Worm (Caenorhabditis elegans) whole organism, L1 larva: Measurements from ENCODE around the gene eral-1.

Experiments used
- C04F5.9 ChIP-seq: sonication (generic microtip); optimal IDR thresholded peaks from 2 replicates; lab custom pipeline; 2016; ENCODE audit warnings: missing genetic modification characterization, missing compliant biosample characterization
- F16B12.6 ChIP-seq: fragments of 150-350 bp; optimal IDR thresholded peaks from 2 replicates; lab custom pipeline; 2014; ENCODE audit warnings: missing biosample characterization, missing genetic modification characterization
- alr-1 ChIP-seq: fragments of 200-800 bp; sonication (Bioruptor generic); optimal IDR thresholded peaks from 2 replicates; lab custom pipeline; 2018; ENCODE audit warnings: borderline replicate concordance, mild to moderate bottlenecking, missing genetic modification characterization, missing compliant biosample characterization
- ama-1 ChIP-seq: fragments of 150-350 bp; optimal IDR thresholded peaks from 2 replicates; lab custom pipeline; 2014
- blmp-1 ChIP-seq: fragments of 150-350 bp; optimal IDR thresholded peaks from 2 replicates; lab custom pipeline; 2014; ENCODE audit warnings: missing biosample characterization, missing genetic modification characterization
- ceh-63 ChIP-seq: fragments of 200-800 bp; sonication (Bioruptor generic); optimal IDR thresholded peaks from 2 replicates; lab custom pipeline; 2018; ENCODE audit warnings: mild to moderate bottlenecking, missing genetic modification characterization, missing compliant biosample characterization
- ceh-82 ChIP-seq, 3 experiments: fragments of 150-350 bp in 1 of 3; sonication (generic microtip) in 2 of 3; optimal IDR thresholded peaks; 2 replicates each; lab custom pipeline; 2014 to 2017; ENCODE audit warnings: missing biosample characterization in 3 of 3, missing genetic modification characterization in 3 of 3
- ceh-88 ChIP-seq: fragments of 200-800 bp; sonication (Bioruptor generic); IDR thresholded peaks from 2 replicates; pipeline ENCODE4 v1.3.6; 2022; ENCODE audit warnings: missing genetic modification characterization, missing compliant biosample characterization
- ceh-90 ChIP-seq: sonication (generic microtip); optimal IDR thresholded peaks from 2 replicates; lab custom pipeline; 2016; ENCODE audit warnings: missing genetic modification characterization, missing compliant biosample characterization
- ces-1 ChIP-seq: fragments of 150-350 bp; optimal IDR thresholded peaks from 2 replicates; lab custom pipeline; 2014; ENCODE audit warnings: missing biosample characterization, missing genetic modification reagents, missing genetic modification characterization
- dpl-1 ChIP-seq, 3 experiments: fragments of 150-350 bp in 2 of 3; sonication (generic microtip) in 1 of 3; optimal IDR thresholded peaks; 2 replicates each; lab custom pipeline; 2014 to 2017; ENCODE audit warnings: missing biosample characterization in 3 of 3, missing genetic modification characterization in 3 of 3, missing genetic modification reagents in 3 of 3
- dsc-1 ChIP-seq: sonication (generic microtip); optimal IDR thresholded peaks from 2 replicates; lab custom pipeline; 2016; ENCODE audit warnings: mild to moderate bottlenecking, missing genetic modification characterization, missing compliant biosample characterization
- efl-1 ChIP-seq, 4 experiments: fragments of 150-350 bp; optimal IDR thresholded peaks in 3 of 4; peaks in 1 of 4; 1 replicate in 1 of 4; 2 replicates in 3 of 4; lab custom pipeline; 2014; ENCODE audit warnings: missing biosample characterization in 2 of 4, missing genetic modification characterization in 2 of 4, missing genetic modification reagents in 2 of 4
- fkh-10 ChIP-seq: sonication (generic microtip); optimal IDR thresholded peaks from 2 replicates; lab custom pipeline; 2017; ENCODE audit warnings: missing biosample characterization, missing genetic modification reagents, missing genetic modification characterization
- fkh-8 ChIP-seq: sonication (generic microtip); optimal IDR thresholded peaks from 2 replicates; lab custom pipeline; 2016; ENCODE audit warnings: mild to moderate bottlenecking, missing genetic modification characterization, missing compliant biosample characterization
- grh-1 ChIP-seq: fragments of 200-800 bp; sonication (Bioruptor generic); IDR thresholded peaks from 2 replicates; pipeline ENCODE4 v1.3.6; 2022; ENCODE audit warnings: missing genetic modification reagents, missing genetic modification characterization, missing compliant biosample characterization
- hlh-17 ChIP-seq: fragments of 200-800 bp; sonication (Bioruptor generic); optimal IDR thresholded peaks from 2 replicates; lab custom pipeline; 2018; ENCODE audit warnings: missing genetic modification characterization, mild to moderate bottlenecking, missing compliant biosample characterization, moderate library complexity, borderline replicate concordance
- hlh-4 ChIP-seq: sonication (generic microtip); optimal IDR thresholded peaks from 2 replicates; lab custom pipeline; 2016; ENCODE audit warnings: mild to moderate bottlenecking, missing genetic modification characterization, missing compliant biosample characterization
- hpl-2 ChIP-seq: fragments of 150-350 bp; optimal IDR thresholded peaks from 2 replicates; lab custom pipeline; 2014; ENCODE audit warnings: missing biosample characterization, missing genetic modification reagents, missing genetic modification characterization
- irx-1 ChIP-seq: sonication (generic microtip); optimal IDR thresholded peaks from 2 replicates; lab custom pipeline; 2016; ENCODE audit warnings: missing genetic modification characterization, missing compliant biosample characterization
- isw-1 ChIP-seq: fragments of 200-800 bp; sonication (Bioruptor generic); IDR thresholded peaks from 2 replicates; pipeline ENCODE4 v1.3.6; 2022; ENCODE audit warnings: missing genetic modification characterization, missing compliant biosample characterization
- lin-13 ChIP-seq: fragments of 150-350 bp; optimal IDR thresholded peaks from 2 replicates; lab custom pipeline; 2014; ENCODE audit warnings: missing biosample characterization, missing genetic modification reagents, missing genetic modification characterization
- lin-15B ChIP-seq: fragments of 150-350 bp; sonication (generic microtip); optimal IDR thresholded peaks from 3 replicates; lab custom pipeline; 2014; ENCODE audit warnings: missing biosample characterization, missing genetic modification characterization
- lin-39 ChIP-seq: fragments of 150-350 bp; optimal IDR thresholded peaks from 2 replicates; lab custom pipeline; 2014; ENCODE audit warnings: missing biosample characterization, missing genetic modification reagents, missing genetic modification characterization
- lir-3 ChIP-seq: sonication (generic microtip); optimal IDR thresholded peaks from 2 replicates; lab custom pipeline; 2016; ENCODE audit warnings: mild to moderate bottlenecking, missing genetic modification characterization, moderate library complexity, missing compliant biosample characterization; ENCODE audit not compliant: poor library complexity
- mab-9 ChIP-seq: fragments of 200-800 bp; sonication (Bioruptor generic); IDR thresholded peaks from 2 replicates; pipeline ENCODE4 v1.3.6; 2022; ENCODE audit warnings: missing genetic modification reagents, missing genetic modification characterization, missing compliant biosample characterization
- mdl-1 ChIP-seq, 2 experiments: fragments of 150-350 bp; optimal IDR thresholded peaks; 2 replicates each; lab custom pipeline; 2014 to 2017; ENCODE audit warnings: missing biosample characterization in 2 of 2, missing genetic modification characterization in 2 of 2, inconsistent platforms in 1 of 2
- mef-2 ChIP-seq: fragments of 150-350 bp; optimal IDR thresholded peaks from 2 replicates; lab custom pipeline; 2014; ENCODE audit warnings: missing biosample characterization, missing genetic modification characterization
- mep-1 ChIP-seq: fragments of 150-350 bp; optimal IDR thresholded peaks from 2 replicates; lab custom pipeline; 2014; ENCODE audit warnings: missing biosample characterization, missing genetic modification characterization
- nhr-11 ChIP-seq: fragments of 150-350 bp; optimal IDR thresholded peaks from 2 replicates; lab custom pipeline; 2014; ENCODE audit warnings: missing biosample characterization, missing genetic modification characterization
- nhr-12 ChIP-seq: sonication (generic microtip); optimal IDR thresholded peaks from 2 replicates; lab custom pipeline; 2017; ENCODE audit warnings: missing biosample characterization, missing genetic modification characterization
- nhr-20 ChIP-seq: sonication (generic microtip); optimal IDR thresholded peaks from 2 replicates; lab custom pipeline; 2016; ENCODE audit warnings: mild to moderate bottlenecking, missing genetic modification characterization, missing compliant biosample characterization
- nhr-47 ChIP-seq: sonication (generic microtip); optimal IDR thresholded peaks from 2 replicates; lab custom pipeline; 2016; ENCODE audit warnings: mild to moderate bottlenecking, missing genetic modification characterization, moderate library complexity, missing compliant biosample characterization
- nhr-71 ChIP-seq: sonication (generic microtip); optimal IDR thresholded peaks from 2 replicates; lab custom pipeline; 2016; ENCODE audit warnings: mild to moderate bottlenecking, missing genetic modification characterization, moderate library complexity, missing compliant biosample characterization
- nhr-77 ChIP-seq: fragments of 150-350 bp; optimal IDR thresholded peaks from 2 replicates; lab custom pipeline; 2014; ENCODE audit warnings: missing biosample characterization, missing genetic modification characterization
- nhr-85 ChIP-seq: sonication (generic microtip); peaks from one replicate; lab custom pipeline; 2016; ENCODE audit warnings: missing genetic modification characterization, inconsistent platforms, missing compliant biosample characterization
- nhr-90 ChIP-seq: sonication (generic microtip); optimal IDR thresholded peaks from 2 replicates; lab custom pipeline; 2016; ENCODE audit warnings: mild to moderate bottlenecking, missing genetic modification characterization, missing compliant biosample characterization; ENCODE audit not compliant: poor library complexity
- pag-3 ChIP-seq: sonication (generic microtip); optimal IDR thresholded peaks from 2 replicates; lab custom pipeline; 2017; ENCODE audit warnings: missing genetic modification characterization, mild to moderate bottlenecking, missing compliant biosample characterization, antibody characterized with exemption, borderline replicate concordance; ENCODE audit not compliant: insufficient read depth
- rnt-1 ChIP-seq: sonication (generic microtip); optimal IDR thresholded peaks from 2 replicates; lab custom pipeline; 2016; ENCODE audit warnings: mild to moderate bottlenecking, missing genetic modification characterization, moderate library complexity, missing compliant biosample characterization
- snpc-4 ChIP-seq: fragments of 150-350 bp; optimal IDR thresholded peaks from 2 replicates; lab custom pipeline; 2014; ENCODE audit warnings: missing biosample characterization, missing genetic modification characterization
- snu-23 ChIP-seq: sonication (generic microtip); optimal IDR thresholded peaks from 2 replicates; lab custom pipeline; 2016; ENCODE audit warnings: missing genetic modification characterization, missing compliant biosample characterization
- sup-37 ChIP-seq: fragments of 200-800 bp; sonication (Bioruptor generic); optimal IDR thresholded peaks from 2 replicates; lab custom pipeline; 2018; ENCODE audit warnings: mild to moderate bottlenecking, missing genetic modification characterization, missing compliant biosample characterization
- swsn-7 ChIP-seq: sonication (generic microtip); optimal IDR thresholded peaks from 2 replicates; lab custom pipeline; 2016; ENCODE audit warnings: missing genetic modification characterization, missing compliant biosample characterization
- tbx-2 ChIP-seq: sonication (generic microtip); optimal IDR thresholded peaks from 2 replicates; lab custom pipeline; 2016; ENCODE audit warnings: missing genetic modification characterization, missing compliant biosample characterization
- tlp-1 ChIP-seq: fragments of 150-350 bp; optimal IDR thresholded peaks from 2 replicates; lab custom pipeline; 2014; ENCODE audit warnings: missing biosample characterization, missing genetic modification characterization
- unc-130 ChIP-seq: fragments of 150-350 bp; optimal IDR thresholded peaks from 2 replicates; lab custom pipeline; 2017; ENCODE audit warnings: missing biosample characterization, missing genetic modification characterization, inconsistent platforms
- unc-30 ChIP-seq: sonication (generic microtip); optimal IDR thresholded peaks from 2 replicates; lab custom pipeline; 2017; ENCODE audit warnings: missing biosample characterization, missing genetic modification characterization
- unc-62 ChIP-seq: fragments of 150-350 bp; optimal IDR thresholded peaks from 2 replicates; lab custom pipeline; 2014; ENCODE audit warnings: missing biosample characterization, missing genetic modification reagents, missing genetic modification characterization
- unc-86 ChIP-seq: sonication (generic microtip); optimal IDR thresholded peaks from 2 replicates; lab custom pipeline; 2016; ENCODE audit warnings: missing genetic modification characterization, missing compliant biosample characterization
- unc-98 ChIP-seq: fragments of 200-800 bp; sonication (Bioruptor generic); IDR thresholded peaks from 2 replicates; pipeline ENCODE4 v1.3.6; 2022; ENCODE audit warnings: missing genetic modification characterization, missing compliant biosample characterization
- xbp-1 ChIP-seq: sonication (generic microtip); optimal IDR thresholded peaks from 2 replicates; lab custom pipeline; 2016; ENCODE audit warnings: missing genetic modification characterization, missing compliant biosample characterization
- zag-1 ChIP-seq: fragments of 150-350 bp; optimal IDR thresholded peaks from 2 replicates; lab custom pipeline; 2014; ENCODE audit warnings: missing biosample characterization, missing genetic modification characterization
- ztf-11 ChIP-seq, 2 experiments: sonication (generic microtip); optimal IDR thresholded peaks; 2 replicates each; lab custom pipeline; 2016 to 2017; ENCODE audit warnings: missing genetic modification characterization in 2 of 2, missing biosample characterization in 1 of 2, missing compliant biosample characterization in 1 of 2

eral-1 gene

ce11 chrII:9601069-9601468, 11.5 kb upstream of the eral-1 start:
- peak; percentile 63 for TF ChIP-seq lir-3 (tag; lab: Kevin White, UChicago)
- peak; percentile 87 for TF ChIP-seq nhr-90 (tag; lab: Kevin White, UChicago)
- no peak for TF ChIP-seq nhr-77 (tag; lab: Kevin White, UChicago)
- TF ChIP-seq unc-98 (GFP tag; lab: Robert Waterston, UW), result no peak
- TF ChIP-seq blmp-1 (tag; lab: Kevin White, UChicago), result peak; percentile 97
- peak; percentile 7 for TF ChIP-seq hpl-2 (GFP tag; lab: Kevin White, UChicago)
- peak; percentile 70 for TF ChIP-seq lin-39
- 0 out of 2 replicates have a peak, but pooled peaks have one; percentile 20 for TF ChIP-seq ceh-88
- TF ChIP-seq unc-30 (tag; lab: Kevin White, UChicago), result no peak
- peak; percentile 66 for TF ChIP-seq irx-1 (tag; lab: Kevin White, UChicago)
- no peak for TF ChIP-seq fkh-10 (GFP tag; lab: Kevin White, UChicago)
- TF ChIP-seq swsn-7 (tag; lab: Kevin White, UChicago), result peak; percentile 63
- TF ChIP-seq pag-3 (tag; lab: Kevin White, UChicago), result no peak
- TF ChIP-seq ceh-90 (tag; lab: Kevin White, UChicago), result no peak
- peak; percentile 37 for TF ChIP-seq sup-37 (GFP tag; lab: Kevin White, UChicago)
- TF ChIP-seq nhr-47 (tag; lab: Kevin White, UChicago), result peak; percentile 74
- TF ChIP-seq mef-2 (tag; lab: Kevin White, UChicago), result peak; percentile 27
- peak; percentile 61 for TF ChIP-seq xbp-1 (tag; lab: Kevin White, UChicago)
- no peak for TF ChIP-seq unc-62 (GFP tag; lab: Kevin White, UChicago)
- peak; percentile 25 to 52 for TF ChIP-seq efl-1 (optimal IDR thresholded peaks at IDR 0.05; lab: Kevin White, UChicago)
- TF ChIP-seq efl-1 (GFP tag; optimal IDR thresholded peaks at IDR 0.05 in 1 of 2; lab: Kevin White, UChicago), result no peak
- peak; percentile 88 for TF ChIP-seq nhr-11 (tag; lab: Kevin White, UChicago)
- TF ChIP-seq nhr-20 (tag; lab: Kevin White, UChicago), result peak; percentile 96
- peak; percentile 24 to 54 (median 39) for TF ChIP-seq dpl-1 (GFP tag; optimal IDR thresholded peaks at IDR 0.05; lab: Kevin White, UChicago)
- TF ChIP-seq unc-86 (tag; lab: Kevin White, UChicago), result no peak
- peak; percentile 73 for TF ChIP-seq tbx-2 (tag; lab: Kevin White, UChicago)
- no peak for TF ChIP-seq zag-1 (tag; lab: Kevin White, UChicago)
- peak; percentile 67 for TF ChIP-seq rnt-1 (tag; lab: Kevin White, UChicago)
- no peak for TF ChIP-seq dsc-1 (tag; lab: Kevin White, UChicago)
- TF ChIP-seq ceh-63, result no peak
- TF ChIP-seq snu-23 (GFP tag; lab: Kevin White, UChicago), result peak; percentile 88
- 0 out of 2 replicates have a peak, but pooled peaks have one; percentile 21 for TF ChIP-seq mab-9 (GFP tag; lab: Robert Waterston, UW)
- TF ChIP-seq ztf-11 (tag; optimal IDR thresholded peaks at IDR 0.05; lab: Kevin White, UChicago), result no peak
- no peak for TF ChIP-seq isw-1 (GFP tag; lab: Robert Waterston, UW)
- peak; percentile 2 for TF ChIP-seq ama-1 (lab: Kevin White, UChicago)
- TF ChIP-seq nhr-12 (tag; lab: Kevin White, UChicago), result no peak
- TF ChIP-seq C04F5.9, result no peak
- peak; percentile 94 for TF ChIP-seq unc-130 (tag; lab: Kevin White, UChicago)
- TF ChIP-seq snpc-4 (tag; lab: Kevin White, UChicago), result no peak
- peak; percentile 93 for TF ChIP-seq nhr-71 (tag; lab: Kevin White, UChicago)
- peak; percentile 98 for TF ChIP-seq nhr-85
- TF ChIP-seq hlh-4 (tag; lab: Kevin White, UChicago), result no peak
- TF ChIP-seq fkh-8 (tag; lab: Kevin White, UChicago), result no peak
- TF ChIP-seq F16B12.6 (tag; lab: Kevin White, UChicago), result no peak
- TF ChIP-seq ceh-82 (tag; optimal IDR thresholded peaks at IDR 0.05; lab: Kevin White, UChicago), result no peak
- TF ChIP-seq hlh-17 (GFP tag; lab: Kevin White, UChicago), result no peak
- no peak for TF ChIP-seq ces-1 (GFP tag; lab: Kevin White, UChicago)
- no peak for TF ChIP-seq lin-15B (tag; lab: Kevin White, UChicago)
- TF ChIP-seq grh-1 (GFP tag; lab: Robert Waterston, UW), result peak; percentile 55
- peak; percentile 83 for TF ChIP-seq mep-1 (tag; lab: Kevin White, UChicago)
- TF ChIP-seq alr-1, result no peak
- TF ChIP-seq lin-13 (GFP tag; lab: Kevin White, UChicago), result peak; percentile 65
- TF ChIP-seq tlp-1 (tag; lab: Kevin White, UChicago), result no peak
- peak in 1 of 2 experiments; percentile 96 for TF ChIP-seq mdl-1 (tag; optimal IDR thresholded peaks at IDR 0.05; lab: Kevin White, UChicago)
